Worm (Caenorhabditis elegans) whole organism, L1 larva: ENCODE data around the gene F08F3.10.

Experiments
- ama-1 ChIP-seq: fragments of 150-350 bp; optimal IDR thresholded peaks from 2 replicates; lab custom pipeline; 2014
- ceh-82 ChIP-seq, 3 experiments: fragments of 150-350 bp in 1 of 3; sonication (generic microtip) in 2 of 3; optimal IDR thresholded peaks; 2 replicates each; lab custom pipeline; 2014 to 2017; ENCODE audit warnings: missing biosample characterization in 3 of 3, missing genetic modification characterization in 3 of 3
- elt-3 ChIP-seq, 6 experiments: fragments of 150-350 bp in 1 of 6; sonication (generic microtip); optimal IDR thresholded peaks; 2 replicates each; lab custom pipeline; 2017 to 2018; ENCODE audit warnings: missing biosample characterization in 6 of 6, missing genetic modification characterization in 6 of 6, inconsistent platforms in 1 of 6
- fkh-8 ChIP-seq: sonication (generic microtip); optimal IDR thresholded peaks from 2 replicates; lab custom pipeline; 2016; ENCODE audit warnings: mild to moderate bottlenecking, missing genetic modification characterization, missing compliant biosample characterization
- isw-1 ChIP-seq: fragments of 200-800 bp; sonication (Bioruptor generic); IDR thresholded peaks from 2 replicates; pipeline ENCODE4 v1.3.6; 2022; ENCODE audit warnings: missing genetic modification characterization, missing compliant biosample characterization
- mab-9 ChIP-seq: fragments of 200-800 bp; sonication (Bioruptor generic); IDR thresholded peaks from 2 replicates; pipeline ENCODE4 v1.3.6; 2022; ENCODE audit warnings: missing genetic modification reagents, missing genetic modification characterization, missing compliant biosample characterization
- mep-1 ChIP-seq: fragments of 150-350 bp; optimal IDR thresholded peaks from 2 replicates; lab custom pipeline; 2014; ENCODE audit warnings: missing biosample characterization, missing genetic modification characterization
- nhr-28 ChIP-seq: fragments of 150-350 bp; optimal IDR thresholded peaks from 2 replicates; lab custom pipeline; 2014; ENCODE audit warnings: missing biosample characterization, missing genetic modification characterization
- skn-1 ChIP-seq: fragments of 150-350 bp; optimal IDR thresholded peaks from 2 replicates; lab custom pipeline; 2014; ENCODE audit warnings: missing biosample characterization, missing genetic modification characterization
- snu-23 ChIP-seq: sonication (generic microtip); optimal IDR thresholded peaks from 2 replicates; lab custom pipeline; 2016; ENCODE audit warnings: missing genetic modification characterization, missing compliant biosample characterization
- sptf-1 ChIP-seq: fragments of 150-350 bp; optimal IDR thresholded peaks from 2 replicates; lab custom pipeline; 2014; ENCODE audit warnings: missing biosample characterization, missing genetic modification characterization
- unc-130 ChIP-seq: fragments of 150-350 bp; optimal IDR thresholded peaks from 2 replicates; lab custom pipeline; 2017; ENCODE audit warnings: missing biosample characterization, missing genetic modification characterization, inconsistent platforms
- unc-62 ChIP-seq: fragments of 150-350 bp; optimal IDR thresholded peaks from 2 replicates; lab custom pipeline; 2014; ENCODE audit warnings: missing biosample characterization, missing genetic modification reagents, missing genetic modification characterization

DNA sequence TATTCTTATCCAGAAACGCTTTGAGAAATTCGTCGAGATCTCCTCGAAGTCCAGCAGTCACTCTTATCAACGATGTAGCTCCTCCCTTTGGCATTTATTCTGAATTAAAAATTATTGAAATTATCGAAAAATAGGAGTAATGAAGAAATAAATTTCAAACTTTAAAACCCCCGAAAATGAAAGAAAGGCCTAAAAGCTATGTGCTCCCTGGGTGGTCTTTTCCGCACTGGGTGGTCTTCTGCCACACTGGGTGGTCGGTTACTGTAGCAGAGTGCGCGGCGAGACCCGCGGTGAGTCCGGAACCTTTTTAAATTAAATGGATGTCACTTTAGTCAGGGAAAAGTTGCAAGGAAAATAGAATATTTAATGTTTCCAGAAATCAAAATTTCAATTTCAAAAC is 25.9 kb downstream of the F08F3.10 start, which contains the start of gene snpc-1.3:
- TF ChIP-seq nhr-28 (tag; lab: Kevin White, UChicago) (no peak), ama-1 (lab: Kevin White, UChicago) (no peak), fkh-8 (tag; lab: Kevin White, UChicago) (no peak), elt-3 (tag; optimal IDR thresholded peaks at IDR 0.05; lab: Kevin White, UChicago) (no peak), ceh-82 (tag; optimal IDR thresholded peaks at IDR 0.05; lab: Kevin White, UChicago) (no peak), unc-62 (GFP tag; lab: Kevin White, UChicago) (no peak), unc-130 (no peak), isw-1 (GFP tag; lab: Robert Waterston, UW) (no peak), mep-1 (tag; lab: Kevin White, UChicago) (no peak), mab-9 (no peak), snu-23 (GFP tag; lab: Kevin White, UChicago) (no peak), sptf-1 (tag; lab: Kevin White, UChicago) (no peak), skn-1 (tag; lab: Kevin White, UChicago) (no peak)
